Worm (Caenorhabditis elegans): ENCODE measurements around the gene srbc-82.

Gene srbc-82

ce11 chrV:16346406-16347108 is 46.2 kb downstream of the srbc-82 start, which contains the start of the genes W08G11.5 and W08G11.1:
TSS of gene W08G11.5 (minus strand) at chrV:16346506.
TSS of gene W08G11.1 (plus strand) at chrV:16347058.
- TF ChIP-seq nhr-237 (tag; optimal IDR thresholded peaks at IDR 0.05), result no peak

ce11 chrV:16350061-16350460 is 49.7 kb downstream of the srbc-82 start:
- TF ChIP-seq sem-4 (tag; optimal IDR thresholded peaks at IDR 0.05) (no peak), ceh-82 (tag; optimal IDR thresholded peaks at IDR 0.05) (no peak), nhr-10 (tag; optimal IDR thresholded peaks at IDR 0.05) (no peak), dmd-4 (tag; optimal IDR thresholded peaks at IDR 0.05) (no peak)

- TF ChIP-seq F13H6.1 (tag; optimal IDR thresholded peaks at IDR 0.05) (peak; percentile 71), ZK546.5 (tag; optimal IDR thresholded peaks at IDR 0.05) (no peak), ztf-1 (GFP tag; conservative IDR thresholded peaks at IDR 0.05) (no peak), nhr-129 (tag; optimal IDR thresholded peaks at IDR 0.05) (peak; percentile 72), nhr-11 (tag; optimal IDR thresholded peaks at IDR 0.05) (no peak), ceh-16 (tag; optimal IDR thresholded peaks at IDR 0.05) (no peak), lsy-2 (tag; optimal IDR thresholded peaks at IDR 0.05) (peak in 1 of 2 experiments; percentile 50), C34F6.9 (tag; optimal IDR thresholded peaks at IDR 0.05) (peak; percentile 63), blmp-1 (tag; optimal IDR thresholded peaks at IDR 0.05; ENCODE audit: insufficient read depth) (no peak), zag-1 (tag; optimal IDR thresholded peaks at IDR 0.05) (no peak), mbf-1 (tag; optimal IDR thresholded peaks at IDR 0.05) (no peak), crh-2 (tag; optimal IDR thresholded peaks at IDR 0.05) (peak; percentile 29), mdl-1 (tag; optimal IDR thresholded peaks at IDR 0.05) (peak in 1 of 2 experiments; percentile 43), lin-39 (tag; optimal IDR thresholded peaks at IDR 0.05) (no peak), sma-9 (GFP tag; optimal IDR thresholded peaks at IDR 0.05) (peak; percentile 60), sma-9 (tag; optimal IDR thresholded peaks at IDR 0.05) (no peak), nhr-23 (tag; optimal IDR thresholded peaks at IDR 0.05) (no peak), dmd-4 (tag; optimal IDR thresholded peaks at IDR 0.05) (no peak), ceh-82 (tag; optimal IDR thresholded peaks at IDR 0.05) (no peak), nhr-237 (tag; optimal IDR thresholded peaks at IDR 0.05) (no peak), peb-1 (tag; optimal IDR thresholded peaks at IDR 0.05) (no peak), alr-1 (tag; optimal IDR thresholded peaks at IDR 0.05) (no peak), sma-3 (GFP tag; optimal IDR thresholded peaks at IDR 0.05) (no peak), ztf-4 (tag; optimal IDR thresholded peaks at IDR 0.05) (no peak), lin-13 (GFP tag; optimal IDR thresholded peaks at IDR 0.05) (peak; percentile 20), gmeb-1 (tag; optimal IDR thresholded peaks at IDR 0.05) (peak; percentile 41), nhr-10 (tag; optimal IDR thresholded peaks at IDR 0.05) (no peak), skn-1 (tag; optimal IDR thresholded peaks at IDR 0.05) (no peak), nhr-6 (tag; optimal IDR thresholded peaks at IDR 0.05) (no peak), unc-55 (GFP tag; optimal IDR thresholded peaks at IDR 0.05) (peak; percentile 78), fos-1 (tag; optimal IDR thresholded peaks at IDR 0.05) (peak; percentile 52), nhr-25 (tag; optimal IDR thresholded peaks at IDR 0.05) (no peak), sem-4 (tag; optimal IDR thresholded peaks at IDR 0.05) (no peak), aly-2 (tag; optimal IDR thresholded peaks at IDR 0.05) (no peak), elt-1 (tag; optimal IDR thresholded peaks at IDR 0.05) (no peak), R02D3.7 (tag; optimal IDR thresholded peaks at IDR 0.05) (no peak), nhr-21 (tag; optimal IDR thresholded peaks at IDR 0.05) (no peak), ztf-11 (tag; optimal IDR thresholded peaks at IDR 0.05) (no peak), nhr-12 (tag; optimal IDR thresholded peaks at IDR 0.05) (no peak), nhr-77 (tag; optimal IDR thresholded peaks at IDR 0.05) (no peak), elt-3 (tag; optimal IDR thresholded peaks at IDR 0.05) (no peak), ama-1 (optimal IDR thresholded peaks at IDR 0.05) (no peak), lin-11 (tag; optimal IDR thresholded peaks at IDR 0.05) (peak; percentile 29), egl-27 (tag; optimal IDR thresholded peaks at IDR 0.05) (no peak), unc-62 (GFP tag; optimal IDR thresholded peaks at IDR 0.05) (no peak), Y55F3AM.14 (GFP tag; optimal IDR thresholded peaks at IDR 0.05) (peak; percentile 19), unc-39 (tag; optimal IDR thresholded peaks at IDR 0.05) (no peak), mab-5 (tag; optimal IDR thresholded peaks at IDR 0.05) (no peak), snpc-4 (tag; optimal IDR thresholded peaks at IDR 0.05) (peak; percentile 11)
Measured at ce11 chrV:16350775-16351378, 50.5 kb downstream of the srbc-82 start.

All from whole organism, L2 larva.